Fruit fly (Drosophila melanogaster) Kc167 (cell line): ENCODE measurements around the gene Cpr78Cc.

Experiments
- Myc ChIP-seq: fragments of >200 bp; optimal IDR thresholded peaks from 2 replicates; lab custom pipeline; 2017; ENCODE audit warnings: missing external identifiers
- Sin3A ChIP-seq: fragments of >200 bp; optimal IDR thresholded peaks from 2 replicates; lab custom pipeline; 2018; ENCODE audit warnings: missing external identifiers
- h ChIP-seq: fragments of >200 bp; optimal IDR thresholded peaks from 3 replicates; lab custom pipeline; 2018; ENCODE audit warnings: missing external identifiers
- insv ChIP-seq: fragments of >200 bp; optimal IDR thresholded peaks from 3 replicates; lab custom pipeline; 2018; ENCODE audit warnings: missing external identifiers
- psq ChIP-seq: fragments of >200 bp; optimal IDR thresholded peaks from 2 replicates; lab custom pipeline; 2017; ENCODE audit warnings: missing external identifiers
- ttk ChIP-seq: sonication (Bioruptor generic); optimal IDR thresholded peaks from 2 replicates; lab custom pipeline; 2017; ENCODE audit warnings: missing external identifiers

DNA sequence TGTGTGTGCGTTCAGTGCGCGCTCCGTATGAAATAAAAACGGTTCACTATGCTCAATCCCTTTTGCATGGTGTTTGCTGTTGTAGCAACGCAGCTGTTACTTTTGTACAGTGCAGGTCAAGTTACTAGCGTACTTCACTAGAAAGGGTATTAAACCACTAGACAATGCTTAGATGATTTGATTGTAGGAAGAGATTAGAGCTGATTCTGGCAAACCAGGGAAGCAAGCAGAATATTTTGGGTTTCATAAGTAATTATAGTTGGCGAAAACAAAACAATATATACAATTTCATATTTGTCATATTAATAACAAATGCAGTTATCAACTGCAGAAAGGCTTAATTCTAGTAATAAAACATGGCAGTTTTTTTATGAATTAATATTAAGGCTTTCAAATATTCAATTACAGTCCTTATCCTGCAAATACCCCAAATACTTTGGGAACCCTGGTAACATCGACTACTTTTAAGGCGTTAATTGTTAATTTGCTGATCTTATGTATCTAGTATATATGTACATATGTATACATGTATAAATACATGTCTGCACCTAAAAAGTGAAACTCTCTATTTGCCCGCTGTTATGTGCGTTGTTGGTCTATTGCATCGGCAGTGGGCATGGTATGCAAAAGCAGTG, 46.9 kb downstream of the Cpr78Cc start:
- no peak for TF ChIP-seq h
- no peak for TF ChIP-seq insv (lab: Kevin White, UChicago)
- TF ChIP-seq ttk = no peak
- no peak for TF ChIP-seq Sin3A
- TF ChIP-seq psq (lab: Kevin White, UChicago) = no peak
- TF ChIP-seq Myc = no peak
